Worm (Caenorhabditis elegans) whole organism, mixed stage, embryonic: ENCODE measurements around the gene ZK856.19.

Experiments
- M03D4.4 ChIP-seq: sonication (generic microtip); optimal IDR thresholded peaks from 2 replicates; lab custom pipeline; 2017; ENCODE audit warnings: mild to moderate bottlenecking, missing genetic modification characterization, missing compliant biosample characterization
- bed-3 ChIP-seq: fragments of 200-800 bp; sonication (Bioruptor generic); optimal IDR thresholded peaks from 3 replicates; lab custom pipeline; 2018; ENCODE audit warnings: mild to moderate bottlenecking, missing genetic modification characterization, moderate library complexity, missing compliant biosample characterization
- blmp-1 ChIP-seq: fragments of 150-350 bp; optimal IDR thresholded peaks from 2 replicates; lab custom pipeline; 2014; ENCODE audit warnings: missing biosample characterization, missing genetic modification characterization
- ceh-39 ChIP-seq: fragments of 150-350 bp; optimal IDR thresholded peaks from 2 replicates; lab custom pipeline; 2014; ENCODE audit warnings: missing biosample characterization, missing genetic modification characterization
- ceh-43 ChIP-seq: fragments of 200-800 bp; sonication (Bioruptor generic); optimal IDR thresholded peaks from 2 replicates; lab custom pipeline; 2018; ENCODE audit warnings: mild to moderate bottlenecking, missing genetic modification characterization, moderate library complexity, missing compliant biosample characterization
- ceh-83 ChIP-seq: fragments of 200-800 bp; sonication (Bioruptor generic); optimal IDR thresholded peaks from 2 replicates; lab custom pipeline; 2018; ENCODE audit warnings: mild to moderate bottlenecking, missing genetic modification characterization, missing compliant biosample characterization
- ces-1 ChIP-seq: fragments of 150-350 bp; optimal IDR thresholded peaks from 2 replicates; lab custom pipeline; 2014; ENCODE audit warnings: missing biosample characterization, missing genetic modification reagents, missing genetic modification characterization
- cnd-1 ChIP-seq: fragments of 200-800 bp; sonication (Bioruptor generic); optimal IDR thresholded peaks from 2 replicates; lab custom pipeline; 2018; ENCODE audit warnings: mild to moderate bottlenecking, missing genetic modification characterization, missing compliant biosample characterization
- drap-1 ChIP-seq: fragments of 200-800 bp; sonication (Bioruptor generic); optimal IDR thresholded peaks from 3 replicates; lab custom pipeline; 2018; ENCODE audit warnings: mild to moderate bottlenecking, missing genetic modification characterization, missing compliant biosample characterization
- elt-1 ChIP-seq: sonication (generic microtip); optimal IDR thresholded peaks from 2 replicates; lab custom pipeline; 2017; ENCODE audit warnings: missing genetic modification characterization, mild to moderate bottlenecking, missing compliant biosample characterization, antibody characterized with exemption, moderate library complexity, borderline replicate concordance; ENCODE audit not compliant: insufficient read depth
- elt-3 ChIP-seq: fragments of 150-350 bp; optimal IDR thresholded peaks from 2 replicates; lab custom pipeline; 2014; ENCODE audit warnings: missing biosample characterization, missing genetic modification characterization
- flh-1 ChIP-seq: fragments of 200-800 bp; sonication (Bioruptor generic); optimal IDR thresholded peaks from 2 replicates; lab custom pipeline; 2018; ENCODE audit warnings: mild to moderate bottlenecking, missing genetic modification characterization, moderate library complexity, missing compliant biosample characterization
- ham-2 ChIP-seq: fragments of 200-800 bp; sonication (Bioruptor generic); optimal IDR thresholded peaks from 2 replicates; lab custom pipeline; 2018; ENCODE audit warnings: mild to moderate bottlenecking, missing genetic modification characterization, missing compliant biosample characterization
- hlh-1 ChIP-seq: fragments of 150-350 bp; optimal IDR thresholded peaks from 2 replicates; lab custom pipeline; 2014; ENCODE audit warnings: missing biosample characterization, missing genetic modification reagents, missing genetic modification characterization
- lin-13 ChIP-seq: fragments of 150-350 bp; optimal IDR thresholded peaks from 2 replicates; lab custom pipeline; 2014; ENCODE audit warnings: missing biosample characterization, missing genetic modification characterization
- lin-32 ChIP-seq: fragments of 200-800 bp; sonication (Bioruptor generic); optimal IDR thresholded peaks from 2 replicates; lab custom pipeline; 2018; ENCODE audit warnings: mild to moderate bottlenecking, missing genetic modification characterization, missing compliant biosample characterization
- lsy-2 ChIP-seq: fragments of 150-350 bp; optimal IDR thresholded peaks from 2 replicates; lab custom pipeline; 2014; ENCODE audit warnings: missing biosample characterization, missing genetic modification characterization
- mab-5 ChIP-seq: fragments of 150-350 bp; optimal IDR thresholded peaks from 2 replicates; lab custom pipeline; 2014; ENCODE audit warnings: missing biosample characterization, missing genetic modification characterization
- mep-1 ChIP-seq: fragments of 150-350 bp; optimal IDR thresholded peaks from 2 replicates; lab custom pipeline; 2017; ENCODE audit warnings: missing biosample characterization, missing genetic modification reagents, missing genetic modification characterization, inconsistent platforms
- mls-2 ChIP-seq: sonication (generic microtip); optimal IDR thresholded peaks from 2 replicates; lab custom pipeline; 2016; ENCODE audit warnings: mild to moderate bottlenecking, missing genetic modification characterization, moderate library complexity, missing compliant biosample characterization
- nhr-12 ChIP-seq: fragments of 150-350 bp; optimal IDR thresholded peaks from 2 replicates; lab custom pipeline; 2014; ENCODE audit warnings: missing biosample characterization, missing genetic modification characterization
- nhr-2 ChIP-seq: fragments of 150-350 bp; optimal IDR thresholded peaks from 2 replicates; lab custom pipeline; 2014; ENCODE audit warnings: missing biosample characterization, missing genetic modification characterization
- nhr-237 ChIP-seq: fragments of 150-350 bp; optimal IDR thresholded peaks from 2 replicates; lab custom pipeline; 2014; ENCODE audit warnings: missing biosample characterization, missing genetic modification characterization
- nhr-28 ChIP-seq: fragments of 150-350 bp; optimal IDR thresholded peaks from 2 replicates; lab custom pipeline; 2014; ENCODE audit warnings: missing biosample characterization, missing genetic modification characterization
- nhr-76 ChIP-seq: sonication (generic microtip); optimal IDR thresholded peaks from 2 replicates; lab custom pipeline; 2017; ENCODE audit warnings: missing biosample characterization, missing genetic modification characterization
- pha-4 ChIP-seq: fragments of 150-350 bp; optimal IDR thresholded peaks from 2 replicates; lab custom pipeline; 2018; ENCODE audit warnings: missing biosample characterization, missing genetic modification reagents, missing genetic modification characterization
- sem-2 ChIP-seq: fragments of 200-800 bp; sonication (Bioruptor generic); optimal IDR thresholded peaks from 2 replicates; lab custom pipeline; 2018; ENCODE audit warnings: mild to moderate bottlenecking, missing genetic modification characterization, missing compliant biosample characterization
- snpc-4 ChIP-seq: fragments of 150-350 bp; optimal IDR thresholded peaks from 2 replicates; lab custom pipeline; 2014; ENCODE audit warnings: missing biosample characterization, missing genetic modification characterization
- sptf-1 ChIP-seq: sonication (generic microtip); optimal IDR thresholded peaks from 2 replicates; lab custom pipeline; 2017; ENCODE audit warnings: mild to moderate bottlenecking, missing genetic modification characterization, moderate library complexity, missing compliant biosample characterization
- tbx-8 ChIP-seq: fragments of 200-800 bp; sonication (Bioruptor generic); optimal IDR thresholded peaks from 2 replicates; lab custom pipeline; 2018; ENCODE audit warnings: mild to moderate bottlenecking, missing genetic modification characterization, moderate library complexity, missing compliant biosample characterization
- unc-120 ChIP-seq: sonication (generic microtip); optimal IDR thresholded peaks from 2 replicates; lab custom pipeline; 2017; ENCODE audit warnings: missing genetic modification characterization, missing compliant biosample characterization; ENCODE audit not compliant: poor library complexity, severe bottlenecking
- unc-39 ChIP-seq: fragments of 150-350 bp; optimal IDR thresholded peaks from 2 replicates; lab custom pipeline; 2014; ENCODE audit warnings: missing biosample characterization, missing genetic modification characterization
- unc-62 ChIP-seq: fragments of 150-350 bp; optimal IDR thresholded peaks from 2 replicates; lab custom pipeline; 2014; ENCODE audit warnings: missing biosample characterization, missing genetic modification reagents, missing genetic modification characterization
- zip-8 ChIP-seq: fragments of 150-350 bp; optimal IDR thresholded peaks from 2 replicates; lab custom pipeline; 2014; ENCODE audit warnings: missing biosample characterization, missing genetic modification characterization
- ztf-11 ChIP-seq: fragments of 150-350 bp; optimal IDR thresholded peaks from 2 replicates; lab custom pipeline; 2014; ENCODE audit warnings: missing biosample characterization, missing genetic modification characterization

The ZK856.19 gene

DNA sequence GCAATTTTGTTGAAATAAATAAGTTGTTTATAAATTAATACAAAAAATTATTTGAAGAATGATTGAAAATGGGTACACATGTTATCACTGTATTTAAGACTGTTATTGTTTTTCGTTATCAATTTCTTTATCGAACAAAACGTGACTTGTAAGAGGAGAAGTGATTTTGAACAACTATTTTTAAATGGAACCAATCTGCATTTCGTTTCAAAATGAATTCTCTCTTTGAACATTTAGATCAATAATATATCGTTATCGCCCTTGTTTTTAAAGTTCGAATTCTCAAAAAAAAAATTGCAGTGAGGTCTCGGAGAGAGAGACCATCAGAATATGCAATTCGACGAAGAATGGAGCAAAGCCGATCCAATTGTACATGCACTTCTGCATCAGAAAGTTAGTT, 25.5 kb downstream of the ZK856.19 start, which contains the start of gene cul-5:
cul-5 (plus strand) TSS at position 301 of the 400 bp plus-strand sequence.
- TF ChIP-seq lin-13 (no peak), sptf-1 (tag; lab: Kevin White, UChicago) (no peak), ztf-11 (no peak), lin-32 (GFP tag; lab: Kevin White, UChicago) (no peak), ceh-43 (GFP tag; lab: Kevin White, UChicago) (no peak), unc-120 (tag; lab: Kevin White, UChicago) (no peak), nhr-237 (tag; lab: Kevin White, UChicago) (no peak), sem-2 (GFP tag; lab: Kevin White, UChicago) (no peak)

DNA sequence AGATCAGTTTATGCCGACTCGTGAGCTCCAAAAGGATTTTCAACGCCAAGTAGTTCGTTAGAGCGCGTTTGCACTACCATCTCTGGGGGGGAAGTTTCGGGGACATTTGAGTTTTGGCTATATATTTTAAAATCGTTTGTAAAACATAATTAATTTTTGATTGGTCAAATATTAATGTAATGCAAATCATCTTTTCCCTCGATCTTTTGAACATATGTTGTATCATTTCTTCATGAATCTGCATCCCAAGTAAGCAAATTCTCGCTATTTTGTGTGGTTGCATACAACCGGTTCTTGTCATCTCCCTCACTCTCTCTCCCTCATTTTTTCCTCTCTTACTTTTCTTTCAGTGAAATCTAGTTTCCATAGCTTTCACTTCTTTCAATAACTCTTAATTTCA, 26.5 kb downstream of the ZK856.19 start:
- no peak for TF ChIP-seq nhr-76 (tag; lab: Kevin White, UChicago)
- TF ChIP-seq ceh-43 (GFP tag; lab: Kevin White, UChicago): no peak
- TF ChIP-seq ces-1: peak; percentile 19
- no peak for TF ChIP-seq mab-5 (tag; lab: Kevin White, UChicago)
- TF ChIP-seq zip-8 (tag; lab: Kevin White, UChicago): no peak
- no peak for TF ChIP-seq M03D4.4
- TF ChIP-seq elt-3 (tag; lab: Kevin White, UChicago): no peak
- no peak for TF ChIP-seq flh-1
- peak; percentile 0 for TF ChIP-seq ceh-39 (tag; lab: Kevin White, UChicago)
- TF ChIP-seq bed-3 (GFP tag; lab: Kevin White, UChicago): no peak
- no peak for TF ChIP-seq ceh-83
- no peak for TF ChIP-seq drap-1 (GFP tag; lab: Kevin White, UChicago)
- TF ChIP-seq snpc-4 (tag; lab: Kevin White, UChicago): no peak
- TF ChIP-seq nhr-12 (tag; lab: Kevin White, UChicago): no peak
- TF ChIP-seq sptf-1 (tag; lab: Kevin White, UChicago): peak; percentile 48
- no peak for TF ChIP-seq ztf-11
- no peak for TF ChIP-seq mls-2 (tag; lab: Kevin White, UChicago)
- TF ChIP-seq lin-13: peak; percentile 40
- no peak for TF ChIP-seq hlh-1 (tag; lab: Kevin White, UChicago)
- TF ChIP-seq nhr-237 (tag; lab: Kevin White, UChicago): peak; percentile 61
- peak; percentile 67 for TF ChIP-seq unc-120 (tag; lab: Kevin White, UChicago)
- TF ChIP-seq sem-2 (GFP tag; lab: Kevin White, UChicago): no peak
- TF ChIP-seq pha-4 (tag; lab: Kevin White, UChicago): no peak
- no peak for TF ChIP-seq ham-2 (GFP tag; lab: Kevin White, UChicago)
- TF ChIP-seq unc-39 (tag; lab: Kevin White, UChicago): no peak
- peak; percentile 62 for TF ChIP-seq mep-1
- TF ChIP-seq tbx-8 (GFP tag; lab: Kevin White, UChicago): no peak
- no peak for TF ChIP-seq lin-32 (GFP tag; lab: Kevin White, UChicago)
- TF ChIP-seq elt-1: no peak
- TF ChIP-seq blmp-1 (tag; lab: Kevin White, UChicago): peak; percentile 86
- no peak for TF ChIP-seq cnd-1 (tag; lab: Kevin White, UChicago)
- TF ChIP-seq lsy-2 (tag; lab: Kevin White, UChicago): peak; percentile 30
- no peak for TF ChIP-seq unc-62
- no peak for TF ChIP-seq nhr-2 (tag; lab: Kevin White, UChicago)
- no peak for TF ChIP-seq nhr-28 (tag; lab: Kevin White, UChicago)
- TF ChIP-seq, all 35 proteins: peak for 9

- TF ChIP-seq lin-13: no peak
- TF ChIP-seq ceh-83: no peak
- no peak for TF ChIP-seq ceh-39 (tag; lab: Kevin White, UChicago)
- no peak for TF ChIP-seq snpc-4 (tag; lab: Kevin White, UChicago)
- no peak for TF ChIP-seq pha-4 (tag; lab: Kevin White, UChicago)
- TF ChIP-seq mep-1: no peak
- TF ChIP-seq zip-8 (tag; lab: Kevin White, UChicago): no peak
- peak; percentile 69 for TF ChIP-seq mls-2 (tag; lab: Kevin White, UChicago)
- TF ChIP-seq ham-2 (GFP tag; lab: Kevin White, UChicago): no peak
- TF ChIP-seq unc-62: peak; percentile 12
- no peak for TF ChIP-seq tbx-8 (GFP tag; lab: Kevin White, UChicago)
- TF ChIP-seq mab-5 (tag; lab: Kevin White, UChicago): no peak
- TF ChIP-seq unc-39 (tag; lab: Kevin White, UChicago): no peak
- TF ChIP-seq hlh-1 (tag; lab: Kevin White, UChicago): no peak
- TF ChIP-seq ces-1: peak; percentile 90
- no peak for TF ChIP-seq elt-1
- no peak for TF ChIP-seq nhr-237 (tag; lab: Kevin White, UChicago)
- TF ChIP-seq flh-1: no peak
Measured at ce11 chrV:10174632-10175075, 30.1 kb downstream of the ZK856.19 start.
